Fruit fly (Drosophila melanogaster) whole organism, prepupa: ENCODE data around the gene Nepl15.

Source experiments
- Blimp-1 ChIP-seq: fragments of 200-800 bp; sonication (Bioruptor generic); optimal IDR thresholded peaks from 3 replicates; lab custom pipeline; 2017; ENCODE audit warnings: missing biosample characterization, missing genetic modification characterization, mild to moderate bottlenecking, moderate library complexity, missing genetic modification reagents
- CG10631 ChIP-seq: fragments of 200-800 bp; sonication (Bioruptor generic); optimal IDR thresholded peaks from 2 replicates; lab custom pipeline; 2016; ENCODE audit warnings: missing biosample characterization, missing genetic modification characterization
- CG10669 ChIP-seq: fragments of 200-800 bp; sonication (Bioruptor generic); optimal IDR thresholded peaks from 3 replicates; lab custom pipeline; 2018; ENCODE audit warnings: missing biosample characterization, mild to moderate bottlenecking, missing genetic modification characterization, moderate library complexity
- CG11902 ChIP-seq: fragments of 200-800 bp; sonication (Bioruptor generic); optimal IDR thresholded peaks from 3 replicates; lab custom pipeline; 2016; ENCODE audit warnings: missing biosample characterization, missing genetic modification characterization
- CG15336 ChIP-seq: fragments of 200-800 bp; sonication (Bioruptor generic); IDR thresholded peaks from 2 replicates; pipeline ENCODE4 v1.3.6; 2022; ENCODE audit warnings: missing biosample characterization, missing genetic modification characterization
- CG31627 ChIP-seq: fragments of 200-800 bp; sonication (Bioruptor generic); optimal IDR thresholded peaks from 3 replicates; lab custom pipeline; 2016; ENCODE audit warnings: missing biosample characterization, missing genetic modification characterization
- CG32006 ChIP-seq: fragments of 200-800 bp; sonication (Bioruptor generic); optimal IDR thresholded peaks from 3 replicates; lab custom pipeline; 2017; ENCODE audit warnings: missing biosample characterization, mild to moderate bottlenecking, missing genetic modification characterization
- CG34406 ChIP-seq: fragments of 200-800 bp; sonication (Bioruptor generic); optimal IDR thresholded peaks from 3 replicates; lab custom pipeline; 2016; ENCODE audit warnings: missing biosample characterization, missing genetic modification characterization
- CG3919 ChIP-seq: fragments of 200-800 bp; sonication (Bioruptor generic); optimal IDR thresholded peaks from 3 replicates; lab custom pipeline; 2016; ENCODE audit warnings: missing biosample characterization, missing genetic modification characterization
- CG6163 ChIP-seq: fragments of 200-800 bp; sonication (Bioruptor generic); IDR thresholded peaks from 3 replicates; pipeline ENCODE4 v1.3.6; 2022; ENCODE audit warnings: missing biosample characterization, missing genetic modification characterization
- CG6276 ChIP-seq: fragments of 200-800 bp; sonication (Bioruptor generic); optimal IDR thresholded peaks from 2 replicates; lab custom pipeline; 2017; ENCODE audit warnings: missing biosample characterization, mild to moderate bottlenecking, missing genetic modification characterization
- CG6792 ChIP-seq: fragments of 200-800 bp; sonication (Bioruptor generic); optimal IDR thresholded peaks from 3 replicates; lab custom pipeline; 2016; ENCODE audit warnings: missing biosample characterization, missing genetic modification characterization
- CG7368 ChIP-seq: fragments of 200-800 bp; sonication (Bioruptor generic); optimal IDR thresholded peaks from 3 replicates; lab custom pipeline; 2016; ENCODE audit warnings: missing biosample characterization, missing genetic modification characterization
- CG8119 ChIP-seq: fragments of 200-800 bp; sonication (Bioruptor generic); IDR thresholded peaks from 3 replicates; pipeline ENCODE4 v1.3.6; 2022; ENCODE audit warnings: missing biosample characterization, missing genetic modification characterization
- CG8632 ChIP-seq: fragments of 200-800 bp; sonication (Bioruptor generic); optimal IDR thresholded peaks from 3 replicates; lab custom pipeline; 2016; ENCODE audit warnings: missing biosample characterization, missing genetic modification characterization
- CG9139 ChIP-seq: fragments of 200-800 bp; sonication (Bioruptor generic); optimal IDR thresholded peaks from 3 replicates; lab custom pipeline; 2017; ENCODE audit warnings: missing biosample characterization, mild to moderate bottlenecking, missing genetic modification characterization
- Eip75B ChIP-seq: fragments of 200-800 bp; sonication (Bioruptor generic); optimal IDR thresholded peaks from 3 replicates; lab custom pipeline; 2016; ENCODE audit warnings: missing biosample characterization, missing genetic modification characterization
- Eip78C ChIP-seq: fragments of 200-800 bp; sonication (Bioruptor generic); peaks from one replicate; lab custom pipeline; 2016; ENCODE audit warnings: missing biosample characterization, missing genetic modification characterization
- Ets96B ChIP-seq: fragments of 200-800 bp; optimal IDR thresholded peaks from 2 replicates; lab custom pipeline; 2019; ENCODE audit warnings: missing biosample characterization, mild to moderate bottlenecking, missing genetic modification characterization, moderate library complexity
- Gug ChIP-seq: fragments of 200-800 bp; sonication (Bioruptor generic); IDR thresholded peaks from 2 replicates; pipeline ENCODE4 v1.3.6; 2022; ENCODE audit warnings: missing biosample characterization, missing genetic modification characterization
- Hr39 ChIP-seq: fragments of 200-800 bp; sonication (Bioruptor generic); optimal IDR thresholded peaks from 2 replicates; lab custom pipeline; 2016; ENCODE audit warnings: missing biosample characterization, missing genetic modification characterization
- Hr4 ChIP-seq: fragments of 200-800 bp; sonication (Bioruptor generic); optimal IDR thresholded peaks from 3 replicates; lab custom pipeline; 2016; ENCODE audit warnings: missing biosample characterization, missing genetic modification characterization
- Lpt ChIP-seq: fragments of 200-800 bp; sonication (Bioruptor generic); optimal IDR thresholded peaks from 3 replicates; lab custom pipeline; 2016; ENCODE audit warnings: missing biosample characterization, missing genetic modification characterization
- OdsH ChIP-seq: fragments of 200-800 bp; sonication (Bioruptor generic); optimal IDR thresholded peaks from 3 replicates; lab custom pipeline; 2016; ENCODE audit warnings: missing biosample characterization, missing genetic modification characterization
- Smox ChIP-seq: fragments of 200-800 bp; sonication (Bioruptor generic); optimal IDR thresholded peaks from 3 replicates; lab custom pipeline; 2016; ENCODE audit warnings: missing biosample characterization, missing genetic modification characterization
- Sox14 ChIP-seq: fragments of 200-800 bp; sonication (Bioruptor generic); optimal IDR thresholded peaks from 3 replicates; lab custom pipeline; 2016; ENCODE audit warnings: missing biosample characterization, missing genetic modification characterization
- Sox15 ChIP-seq: fragments of 200-800 bp; sonication (Bioruptor generic); optimal IDR thresholded peaks from 3 replicates; lab custom pipeline; 2016; ENCODE audit warnings: missing biosample characterization, missing genetic modification characterization
- achi ChIP-seq: fragments of 200-800 bp; sonication (Bioruptor generic); optimal IDR thresholded peaks from 3 replicates; lab custom pipeline; 2016; ENCODE audit warnings: missing biosample characterization, missing genetic modification characterization
- acj6 ChIP-seq: fragments of 200-800 bp; sonication (Bioruptor generic); optimal IDR thresholded peaks from 3 replicates; lab custom pipeline; 2016; ENCODE audit warnings: missing biosample characterization, missing genetic modification characterization
- dac ChIP-seq: fragments of 200-800 bp; sonication (Bioruptor generic); optimal IDR thresholded peaks from 2 replicates; lab custom pipeline; 2017; ENCODE audit warnings: missing biosample characterization, mild to moderate bottlenecking, missing genetic modification characterization
- eg ChIP-seq: fragments of 200-800 bp; sonication (Bioruptor generic); IDR thresholded peaks from 3 replicates; pipeline ENCODE4 v1.3.6; 2022; ENCODE audit warnings: missing biosample characterization, missing genetic modification characterization
- esn ChIP-seq: fragments of 200-800 bp; sonication (Bioruptor generic); optimal IDR thresholded peaks from 2 replicates; lab custom pipeline; 2016; ENCODE audit warnings: missing biosample characterization, mild to moderate bottlenecking, missing genetic modification characterization, moderate library complexity
- fd59A ChIP-seq: fragments of 200-800 bp; sonication (Bioruptor generic); optimal IDR thresholded peaks from 2 replicates; lab custom pipeline; 2017; ENCODE audit warnings: missing biosample characterization, mild to moderate bottlenecking, missing genetic modification characterization, missing genetic modification reagents
- fd85E ChIP-seq: fragments of 200-800 bp; sonication (Bioruptor generic); optimal IDR thresholded peaks from 3 replicates; lab custom pipeline; 2016; ENCODE audit warnings: missing biosample characterization, missing genetic modification characterization
- fkh ChIP-seq: fragments of 200-800 bp; sonication (Bioruptor generic); optimal IDR thresholded peaks from 3 replicates; lab custom pipeline; 2017; ENCODE audit warnings: missing biosample characterization, mild to moderate bottlenecking, missing genetic modification characterization, moderate library complexity
- lz ChIP-seq: fragments of 200-800 bp; sonication (Bioruptor generic); optimal IDR thresholded peaks from 3 replicates; lab custom pipeline; 2016; ENCODE audit warnings: missing biosample characterization, missing genetic modification characterization
- net ChIP-seq: fragments of 200-800 bp; sonication (Bioruptor generic); optimal IDR thresholded peaks from 3 replicates; lab custom pipeline; 2016; ENCODE audit warnings: missing biosample characterization, missing genetic modification characterization
- pdm3 ChIP-seq: fragments of 200-800 bp; sonication (Bioruptor generic); optimal IDR thresholded peaks from 3 replicates; lab custom pipeline; 2016; ENCODE audit warnings: missing biosample characterization, missing genetic modification characterization
- salr ChIP-seq, 2 experiments: fragments of 200-800 bp; sonication (Bioruptor generic); optimal IDR thresholded peaks; 3 replicates each; lab custom pipeline; 2016 to 2018; ENCODE audit warnings: missing biosample characterization in 2 of 2, missing genetic modification characterization in 2 of 2, mild to moderate bottlenecking in 1 of 2
- spab ChIP-seq: fragments of 200-800 bp; sonication (Bioruptor generic); optimal IDR thresholded peaks from 2 replicates; lab custom pipeline; 2017; ENCODE audit warnings: missing biosample characterization, mild to moderate bottlenecking, missing genetic modification characterization, missing genetic modification reagents
- topi ChIP-seq: fragments of 200-800 bp; sonication (Bioruptor generic); optimal IDR thresholded peaks from 3 replicates; lab custom pipeline; 2016; ENCODE audit warnings: missing biosample characterization, missing genetic modification characterization
- vri ChIP-seq: fragments of 200-800 bp; sonication (Bioruptor generic); optimal IDR thresholded peaks from 3 replicates; lab custom pipeline; 2016; ENCODE audit warnings: missing biosample characterization, mild to moderate bottlenecking, missing genetic modification characterization

Gene Nepl15

DNA sequence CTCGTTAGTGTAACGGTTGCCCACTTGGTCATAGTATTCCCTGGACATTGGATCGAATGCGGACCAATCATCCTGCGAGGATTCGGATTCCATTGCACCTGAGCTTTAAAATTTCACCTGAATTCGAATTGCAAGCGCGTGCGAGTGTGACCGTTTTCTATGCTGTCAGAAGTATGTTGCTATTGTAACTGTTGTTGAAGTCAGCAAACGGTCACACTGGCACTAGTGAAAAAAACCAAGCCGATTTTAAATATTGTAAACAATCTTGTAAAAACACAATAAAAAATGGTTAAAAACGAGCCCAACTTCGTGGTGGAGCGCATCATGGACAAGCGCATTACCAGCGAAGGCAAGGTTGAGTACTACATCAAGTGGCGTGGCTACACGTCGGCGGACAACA lies 20.5 kb downstream of the Nepl15 start, which contains the start of the genes vret and HP1c:
TSS of gene vret (minus strand) at position 150 of the 400 bp plus-strand sequence.
TSS of gene HP1c (plus strand) at position 189 of the 400 bp plus-strand sequence.
- TF ChIP-seq esn (no peak), CG10631 (GFP tag; lab: Kevin White, UChicago) (no peak), CG8119 (GFP tag; lab: Robert Waterston, UW) (no peak), CG6163 (no peak), salr (GFP tag; optimal IDR thresholded peaks at IDR 0.05; lab: Kevin White, UChicago) (no peak), Hr4 (GFP tag; lab: Kevin White, UChicago) (no peak), fd59A (no peak), dac (GFP tag; lab: Kevin White, UChicago) (no peak), CG31627 (GFP tag; lab: Kevin White, UChicago) (no peak), Hr39 (GFP tag; lab: Kevin White, UChicago) (no peak), CG34406 (GFP tag; lab: Kevin White, UChicago) (no peak), eg (GFP tag; lab: Robert Waterston, UW) (no peak)

DNA sequence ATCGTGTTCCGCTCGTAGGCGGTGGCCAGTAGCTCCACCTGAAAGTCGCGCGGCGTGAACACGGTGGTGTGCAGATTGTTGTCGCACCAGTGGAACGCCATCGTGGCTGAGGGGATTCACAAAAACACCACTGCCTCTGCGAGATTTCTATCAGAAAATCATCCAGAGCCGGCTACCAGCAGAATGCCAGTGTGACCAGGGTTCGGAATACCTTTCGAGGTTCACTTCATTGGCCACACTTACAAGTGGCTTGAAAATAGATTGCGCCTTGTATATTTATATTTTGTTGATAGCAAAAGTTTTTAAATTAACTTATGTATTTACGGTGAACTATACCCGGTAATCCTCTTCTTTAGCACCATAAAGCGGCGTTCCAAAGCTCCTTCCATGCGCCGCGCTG lies 25.0 kb downstream of the Nepl15 start, which contains the start of the genes Dcr-1 and CG6985:
TSS of gene Dcr-1 (minus strand) at position 162 of the 400 bp plus-strand sequence.
TSS of gene CG6985 (plus strand) at position 221 of the 400 bp plus-strand sequence.
- TF ChIP-seq CG7368 (GFP tag; lab: Kevin White, UChicago) (no peak), Eip78C (GFP tag; lab: Kevin White, UChicago) (no peak), OdsH (GFP tag; lab: Kevin White, UChicago) (no peak), Smox (GFP tag; lab: Kevin White, UChicago) (no peak), fd59A (no peak), Blimp-1 (GFP tag; lab: Kevin White, UChicago) (no peak), lz (GFP tag; lab: Kevin White, UChicago) (no peak), CG9139 (no peak), CG8632 (GFP tag; lab: Kevin White, UChicago) (no peak), eg (GFP tag; lab: Robert Waterston, UW) (no peak), Sox14 (no peak)

DNA sequence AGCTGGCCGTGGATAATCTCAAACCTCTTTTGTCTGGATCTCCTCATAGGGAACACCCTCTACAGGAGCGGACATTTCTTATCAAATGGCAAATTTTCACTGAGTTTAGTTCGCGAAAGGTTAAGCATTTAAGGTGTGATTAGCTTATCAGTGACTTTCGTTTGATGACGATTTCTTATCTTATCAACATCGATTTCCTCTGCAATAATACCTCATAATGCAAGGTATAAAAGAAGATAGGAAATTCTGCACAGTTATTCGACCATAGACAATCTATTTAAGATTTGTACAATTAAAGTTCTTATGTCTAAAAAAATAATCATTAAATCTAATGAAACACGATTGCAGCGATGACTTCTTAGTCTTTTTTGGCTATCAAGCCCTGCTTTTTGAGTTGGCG lies 32.2 kb downstream of the Nepl15 start, which contains the start of gene Takl2:
TSS of gene Takl2 (minus strand) at position 101 of the 400 bp plus-strand sequence.
- TF ChIP-seq CG6792 (GFP tag; lab: Kevin White, UChicago) (no peak), CG3919 (GFP tag; lab: Kevin White, UChicago) (no peak), net (no peak), Hr4 (GFP tag; lab: Kevin White, UChicago) (no peak), topi (GFP tag; lab: Kevin White, UChicago) (no peak), Smox (GFP tag; lab: Kevin White, UChicago) (no peak), Sox15 (GFP tag; lab: Kevin White, UChicago) (no peak)

DNA sequence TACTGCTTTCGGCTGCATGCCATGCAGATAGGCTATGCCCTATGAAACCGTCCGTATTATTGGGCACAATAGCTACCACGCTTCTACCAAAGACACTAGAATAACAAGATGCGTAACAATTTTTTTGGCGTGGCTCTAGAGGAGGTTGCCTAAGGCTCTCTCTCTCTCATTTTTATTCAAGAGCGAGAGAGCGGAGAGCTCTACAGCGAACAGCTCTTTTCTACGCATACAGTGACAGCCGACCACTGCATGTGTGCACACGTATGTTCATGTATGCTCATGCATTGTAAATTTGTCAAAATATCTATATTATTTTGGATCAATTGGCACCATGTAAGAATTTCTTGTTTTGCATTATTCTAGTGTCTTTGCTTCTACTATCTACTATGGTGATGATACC lies 33.0 kb downstream of the Nepl15 start:
- no peak for TF ChIP-seq CG11902
- TF ChIP-seq eg (GFP tag; lab: Robert Waterston, UW) = no peak
- TF ChIP-seq Blimp-1 (GFP tag; lab: Kevin White, UChicago) = no peak
- TF ChIP-seq fkh (GFP tag; lab: Kevin White, UChicago) = no peak
- no peak for TF ChIP-seq CG9139
- no peak for TF ChIP-seq pdm3 (GFP tag; lab: Kevin White, UChicago)
- no peak for TF ChIP-seq CG10631 (GFP tag; lab: Kevin White, UChicago)
- TF ChIP-seq CG6163 = no peak
- TF ChIP-seq Ets96B = no peak
- TF ChIP-seq achi (GFP tag; lab: Kevin White, UChicago) = no peak
- no peak for TF ChIP-seq Eip75B (GFP tag; lab: Kevin White, UChicago)
- TF ChIP-seq Gug (GFP tag; lab: Robert Waterston, UW) = no peak
- no peak for TF ChIP-seq net
- TF ChIP-seq CG32006 (GFP tag; lab: Kevin White, UChicago) = no peak
- TF ChIP-seq, all 60 proteins: peak for 0

DNA sequence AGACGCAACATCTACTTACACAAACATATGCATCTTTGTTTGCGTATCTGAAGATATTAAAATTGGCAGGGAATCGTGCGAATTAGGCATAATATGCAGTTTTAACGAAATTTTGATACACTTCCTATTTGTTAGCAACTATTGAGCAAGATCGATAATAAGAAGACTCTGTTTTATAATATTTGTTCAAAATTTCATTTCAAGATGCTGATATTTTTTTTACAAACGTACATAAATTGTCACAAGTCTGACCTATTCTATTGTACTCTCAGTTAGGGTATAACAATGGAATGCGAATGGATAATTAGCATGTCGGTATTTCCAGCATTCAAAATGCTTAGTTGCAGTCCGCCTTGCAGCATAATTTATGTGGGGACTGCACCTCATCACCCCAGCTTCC lies 38.1 kb downstream of the Nepl15 start:
- TF ChIP-seq CG6163 (no peak), CG8119 (GFP tag; lab: Robert Waterston, UW) (no peak), achi (GFP tag; lab: Kevin White, UChicago) (no peak), CG6792 (GFP tag; lab: Kevin White, UChicago) (peak; percentile 16), vri (GFP tag; lab: Kevin White, UChicago) (peak; percentile 7), topi (GFP tag; lab: Kevin White, UChicago) (no peak), Sox15 (GFP tag; lab: Kevin White, UChicago) (no peak), CG10631 (GFP tag; lab: Kevin White, UChicago) (peak; percentile 9), esn (peak; percentile 41), spab (GFP tag; lab: Kevin White, UChicago) (no peak), CG15336 (GFP tag; lab: Robert Waterston, UW) (peak; percentile 80), CG6276 (GFP tag; lab: Kevin White, UChicago) (no peak), lz (GFP tag; lab: Kevin White, UChicago) (peak; percentile 16), Blimp-1 (GFP tag; lab: Kevin White, UChicago) (no peak), Lpt (GFP tag; lab: Kevin White, UChicago) (no peak), CG3919 (GFP tag; lab: Kevin White, UChicago) (no peak), fd85E (no peak), CG10669 (no peak), CG9139 (no peak), OdsH (GFP tag; lab: Kevin White, UChicago) (no peak), acj6 (no peak), CG8632 (GFP tag; lab: Kevin White, UChicago) (no peak)
